Worm (Caenorhabditis elegans) whole organism, early embryonic: Measurements from ENCODE around the gene C17G10.13.

Source experiments
- B0310.2 ChIP-seq: sonication (generic microtip); optimal IDR thresholded peaks from 2 replicates; lab custom pipeline; 2016; ENCODE audit warnings: mild to moderate bottlenecking, missing genetic modification characterization, missing compliant biosample characterization
- F13C5.2 ChIP-seq: sonication (generic microtip); optimal IDR thresholded peaks from 2 replicates; lab custom pipeline; 2017; ENCODE audit warnings: mild to moderate bottlenecking, missing genetic modification characterization, inconsistent platforms, missing compliant biosample characterization
- aly-1 ChIP-seq: sonication (generic microtip); optimal IDR thresholded peaks from 2 replicates; lab custom pipeline; 2016; ENCODE audit warnings: missing genetic modification characterization, missing compliant biosample characterization
- ama-1 ChIP-seq: fragments of 150-350 bp; optimal IDR thresholded peaks from 2 replicates; lab custom pipeline; 2014
- ceh-13 ChIP-seq: fragments of 200-800 bp; sonication (Bioruptor generic); optimal IDR thresholded peaks from 2 replicates; lab custom pipeline; 2018; ENCODE audit warnings: mild to moderate bottlenecking, missing genetic modification characterization, missing compliant biosample characterization
- ceh-36 ChIP-seq: sonication (generic microtip); optimal IDR thresholded peaks from 2 replicates; lab custom pipeline; 2016; ENCODE audit warnings: missing genetic modification characterization, inconsistent platforms, missing compliant biosample characterization
- ets-7 ChIP-seq: sonication (generic microtip); optimal IDR thresholded peaks from 2 replicates; lab custom pipeline; 2016; ENCODE audit warnings: missing genotype, missing genetic modification characterization, missing compliant biosample characterization
- flt-1 ChIP-seq: fragments of 200-800 bp; sonication (Bioruptor generic); IDR thresholded peaks from 2 replicates; pipeline ENCODE4 v1.3.6; 2022; ENCODE audit warnings: missing genetic modification characterization, missing compliant biosample characterization
- hmbx-1 ChIP-seq: sonication (generic microtip); optimal IDR thresholded peaks from 2 replicates; lab custom pipeline; 2016; ENCODE audit warnings: mild to moderate bottlenecking, missing genetic modification characterization, missing compliant biosample characterization
- hmg-4 ChIP-seq: fragments of 200-800 bp; sonication (Bioruptor generic); optimal IDR thresholded peaks from 2 replicates; lab custom pipeline; 2018; ENCODE audit warnings: mild to moderate bottlenecking, missing genetic modification characterization, missing compliant biosample characterization
- hnd-1 ChIP-seq: sonication (generic microtip); optimal IDR thresholded peaks from 2 replicates; lab custom pipeline; 2016; ENCODE audit warnings: missing genetic modification characterization, missing compliant biosample characterization
- pes-1 ChIP-seq: fragments of 200-800 bp; sonication (Bioruptor generic); IDR thresholded peaks from 2 replicates; pipeline ENCODE4 v1.3.6; 2022; ENCODE audit warnings: missing genetic modification reagents, missing genetic modification characterization, missing compliant biosample characterization
- scrt-1 ChIP-seq: fragments of 200-800 bp; sonication (Bioruptor generic); IDR thresholded peaks from 2 replicates; pipeline ENCODE4 v1.3.6; 2022; ENCODE audit warnings: missing genetic modification characterization, missing compliant biosample characterization
- sea-1 ChIP-seq: fragments of 200-800 bp; sonication (Bioruptor generic); conservative IDR thresholded peaks from 2 replicates; pipeline ENCODE4 v1.3.6; 2022; ENCODE audit warnings: missing genetic modification characterization, missing compliant biosample characterization
- tbx-11 ChIP-seq: fragments of 200-800 bp; sonication (Bioruptor generic); IDR thresholded peaks from 2 replicates; pipeline ENCODE4 v1.3.6; 2022; ENCODE audit warnings: missing genetic modification characterization, missing compliant biosample characterization
- tbx-37 ChIP-seq: fragments of 200-800 bp; sonication (Bioruptor generic); conservative IDR thresholded peaks from 2 replicates; pipeline ENCODE4 v1.3.6; 2022; ENCODE audit warnings: missing genetic modification reagents, missing genetic modification characterization, missing compliant biosample characterization
- tra-4 ChIP-seq: sonication (generic microtip); optimal IDR thresholded peaks from 2 replicates; lab custom pipeline; 2017; ENCODE audit warnings: missing genetic modification characterization, missing compliant biosample characterization

The C17G10.13 gene

ce11 chrII:5565082-5565623, 24.4 kb downstream of the C17G10.13 start:
- TF ChIP-seq sea-1 (0 out of 2 replicates have a peak, but pooled peaks have one; percentile 23), pes-1 (no peak)

ce11 chrII:5561392-5561791, 28.2 kb downstream of the C17G10.13 start, which contains the start of gene C17C3.3:
Gene C17C3.3, plus strand, starts transcription at chrII:5561737.
- TF ChIP-seq hnd-1 (tag; lab: Kevin White, UChicago) = no peak
- no peak for TF ChIP-seq hmbx-1
- no peak for TF ChIP-seq aly-1 (tag; lab: Kevin White, UChicago)
- no peak for TF ChIP-seq tra-4 (tag; lab: Kevin White, UChicago)
- TF ChIP-seq ceh-13 (GFP tag; lab: Kevin White, UChicago) = no peak
- no peak for TF ChIP-seq flt-1 (GFP tag; lab: Robert Waterston, UW)
- no peak for TF ChIP-seq pes-1
- TF ChIP-seq scrt-1 (GFP tag; lab: Robert Waterston, UW) = no peak
- TF ChIP-seq ets-7 (tag; lab: Kevin White, UChicago) = no peak
- no peak for TF ChIP-seq sea-1

- TF ChIP-seq ceh-13 (GFP tag; lab: Kevin White, UChicago) = no peak
- TF ChIP-seq sea-1 = no peak
- no peak for TF ChIP-seq tbx-37 (GFP tag; lab: Robert Waterston, UW)
- no peak for TF ChIP-seq hmbx-1
- no peak for TF ChIP-seq ceh-36 (tag; lab: Kevin White, UChicago)
- TF ChIP-seq hmg-4 (GFP tag; lab: Kevin White, UChicago) = no peak
- no peak for TF ChIP-seq aly-1 (tag; lab: Kevin White, UChicago)
- no peak for TF ChIP-seq ets-7 (tag; lab: Kevin White, UChicago)
- no peak for TF ChIP-seq scrt-1 (GFP tag; lab: Robert Waterston, UW)
- no peak for TF ChIP-seq tra-4 (tag; lab: Kevin White, UChicago)
- TF ChIP-seq ama-1 (lab: Kevin White, UChicago) = no peak
- TF ChIP-seq B0310.2 (tag; lab: Kevin White, UChicago) = no peak
- no peak for TF ChIP-seq hnd-1 (tag; lab: Kevin White, UChicago)
- no peak for TF ChIP-seq F13C5.2 (tag; lab: Kevin White, UChicago)
- TF ChIP-seq flt-1 (GFP tag; lab: Robert Waterston, UW) = no peak
These were observed 32.5 kb downstream of the C17G10.13 start for ce11 chrII:5557134-5557533.

- no peak for TF ChIP-seq flt-1 (GFP tag; lab: Robert Waterston, UW)
- TF ChIP-seq scrt-1 (GFP tag; lab: Robert Waterston, UW) = no peak
- no peak for TF ChIP-seq ceh-13 (GFP tag; lab: Kevin White, UChicago)
- TF ChIP-seq pes-1 = no peak
- TF ChIP-seq ets-7 (tag; lab: Kevin White, UChicago) = no peak
- no peak for TF ChIP-seq tbx-11 (GFP tag; lab: Robert Waterston, UW)
- no peak for TF ChIP-seq B0310.2 (tag; lab: Kevin White, UChicago)
- TF ChIP-seq tbx-37 (GFP tag; lab: Robert Waterston, UW) = no peak
- TF ChIP-seq sea-1 = no peak
- TF ChIP-seq aly-1 (tag; lab: Kevin White, UChicago) = no peak
These were observed 33.2 kb downstream of the C17G10.13 start, which contains the start of gene ins-11 for ce11 chrII:5556431-5556830. Gene ins-11, plus strand, starts transcription at chrII:5556731.

ce11 chrII:5555522-5555921, 34.1 kb downstream of the C17G10.13 start:
- TF ChIP-seq tra-4 (tag; lab: Kevin White, UChicago) = no peak
- no peak for TF ChIP-seq aly-1 (tag; lab: Kevin White, UChicago)
- TF ChIP-seq sea-1 = no peak
- TF ChIP-seq ets-7 (tag; lab: Kevin White, UChicago) = no peak
- no peak for TF ChIP-seq tbx-37 (GFP tag; lab: Robert Waterston, UW)
- no peak for TF ChIP-seq hmbx-1
- no peak for TF ChIP-seq pes-1
- TF ChIP-seq hnd-1 (tag; lab: Kevin White, UChicago) = no peak
- no peak for TF ChIP-seq tbx-11 (GFP tag; lab: Robert Waterston, UW)

ce11 chrII:5554788-5555187, 34.8 kb downstream of the C17G10.13 start:
- TF ChIP-seq flt-1 (GFP tag; lab: Robert Waterston, UW) (no peak), tra-4 (tag; lab: Kevin White, UChicago) (no peak), sea-1 (no peak), hnd-1 (tag; lab: Kevin White, UChicago) (no peak), scrt-1 (GFP tag; lab: Robert Waterston, UW) (no peak), tbx-37 (GFP tag; lab: Robert Waterston, UW) (no peak), ama-1 (lab: Kevin White, UChicago) (no peak), pes-1 (no peak)

- no peak for TF ChIP-seq ama-1 (lab: Kevin White, UChicago)
- no peak for TF ChIP-seq flt-1 (GFP tag; lab: Robert Waterston, UW)
- no peak for TF ChIP-seq tbx-11 (GFP tag; lab: Robert Waterston, UW)
- TF ChIP-seq B0310.2 (tag; lab: Kevin White, UChicago) = no peak
- no peak for TF ChIP-seq F13C5.2 (tag; lab: Kevin White, UChicago)
- TF ChIP-seq hnd-1 (tag; lab: Kevin White, UChicago) = no peak
- no peak for TF ChIP-seq sea-1
- no peak for TF ChIP-seq ceh-13 (GFP tag; lab: Kevin White, UChicago)
- TF ChIP-seq tra-4 (tag; lab: Kevin White, UChicago) = no peak
- no peak for TF ChIP-seq hmg-4 (GFP tag; lab: Kevin White, UChicago)
- TF ChIP-seq aly-1 (tag; lab: Kevin White, UChicago) = no peak
- no peak for TF ChIP-seq ceh-36 (tag; lab: Kevin White, UChicago)
- no peak for TF ChIP-seq scrt-1 (GFP tag; lab: Robert Waterston, UW)
- TF ChIP-seq hmbx-1 = no peak
- no peak for TF ChIP-seq tbx-37 (GFP tag; lab: Robert Waterston, UW)
- no peak for TF ChIP-seq ets-7 (tag; lab: Kevin White, UChicago)
- no peak for TF ChIP-seq pes-1
These were observed 35.3 kb downstream of the C17G10.13 start, which contains the start of gene ins-12 for ce11 chrII:5554317-5554716. Gene ins-12, plus strand, starts transcription at chrII:5554617.
